Fruit fly (Drosophila melanogaster) whole organism, wandering third instar larva: ENCODE results near the gene srp.

Source experiments
- Abd-B ChIP-seq: fragments of >200 bp; optimal IDR thresholded peaks from 2 replicates; lab custom pipeline; 2017; ENCODE audit warnings: missing biosample characterization, missing genetic modification characterization
- CG32264 ChIP-seq: fragments of 200-800 bp; sonication (Bioruptor generic); optimal IDR thresholded peaks from 2 replicates; lab custom pipeline; 2016; ENCODE audit warnings: missing biosample characterization, missing genetic modification characterization
- CG9705 ChIP-seq: fragments of 200-800 bp; sonication (Bioruptor generic); optimal IDR thresholded peaks from 2 replicates; lab custom pipeline; 2018; ENCODE audit warnings: missing biosample characterization, mild to moderate bottlenecking, missing genetic modification characterization
- CrebA ChIP-seq: fragments of 200-800 bp; sonication (Bioruptor generic); optimal IDR thresholded peaks from 2 replicates; lab custom pipeline; 2016; ENCODE audit warnings: missing biosample characterization, mild to moderate bottlenecking, missing genetic modification characterization, borderline replicate concordance
- Dfd ChIP-seq: fragments of >200 bp; optimal IDR thresholded peaks from 2 replicates; lab custom pipeline; 2017; ENCODE audit warnings: missing biosample characterization, missing genetic modification characterization
- Dif ChIP-seq: fragments of 200-275, 200-300 bp; sonication (Bioruptor generic); optimal IDR thresholded peaks from 2 replicates; lab custom pipeline; 2018; ENCODE audit warnings: missing biosample characterization, missing genetic modification characterization; ENCODE audit not compliant: partially characterized antibody
- GATAd ChIP-seq: sonication (Bioruptor generic); optimal IDR thresholded peaks from 2 replicates; lab custom pipeline; 2016; ENCODE audit warnings: missing biosample characterization, missing genetic modification characterization
- HLH106 ChIP-seq: fragments of 200-800 bp; optimal IDR thresholded peaks from 3 replicates; lab custom pipeline; 2019; ENCODE audit warnings: missing biosample characterization, mild to moderate bottlenecking, missing genetic modification characterization, moderate library complexity
- Hnf4 ChIP-seq: fragments of 200-800 bp; sonication (Bioruptor generic); optimal IDR thresholded peaks from 2 replicates; lab custom pipeline; 2016; ENCODE audit warnings: missing biosample characterization, mild to moderate bottlenecking, missing genetic modification characterization
- Hr78 ChIP-seq: fragments of >200 bp; optimal IDR thresholded peaks from 2 replicates; lab custom pipeline; 2017; ENCODE audit warnings: missing biosample characterization, missing genetic modification characterization
- Hr83 ChIP-seq: fragments of 200-300 bp; sonication (Bioruptor generic); optimal IDR thresholded peaks from 2 replicates; lab custom pipeline; 2016; ENCODE audit warnings: missing biosample characterization, mild to moderate bottlenecking, missing genetic modification characterization, moderate library complexity; ENCODE audit not compliant: poor library complexity, severe bottlenecking
- Jra ChIP-seq: sonication (Bioruptor generic); optimal IDR thresholded peaks from 2 replicates; lab custom pipeline; 2016; ENCODE audit warnings: missing biosample characterization, missing genetic modification characterization
- Mio ChIP-seq: sonication (Bioruptor generic); optimal IDR thresholded peaks from 2 replicates; lab custom pipeline; 2016; ENCODE audit warnings: missing biosample characterization, missing genetic modification characterization
- Myc ChIP-seq: fragments of >200 bp; optimal IDR thresholded peaks from 2 replicates; lab custom pipeline; 2017
- N ChIP-seq: fragments of >200 bp; optimal IDR thresholded peaks from 2 replicates; lab custom pipeline; 2018; ENCODE audit warnings: missing biosample characterization, missing external identifiers, missing genetic modification characterization
- OdsH ChIP-seq: fragments of 200-800 bp; sonication (Bioruptor generic); optimal IDR thresholded peaks from 2 replicates; lab custom pipeline; 2016; ENCODE audit warnings: missing biosample characterization, mild to moderate bottlenecking, missing genetic modification characterization
- Rel ChIP-seq, 2 experiments: fragments of 200-800 bp; sonication (Bioruptor generic) in 1 of 2; optimal IDR thresholded peaks; 2 replicates in 1 of 2; 3 replicates in 1 of 2; lab custom pipeline; 2016 to 2019; ENCODE audit warnings: mild to moderate bottlenecking in 2 of 2, missing biosample characterization in 2 of 2, missing genetic modification characterization in 2 of 2, moderate library complexity in 1 of 2
- Sp1 ChIP-seq: fragments of 200-800 bp; sonication (Bioruptor generic); optimal IDR thresholded peaks from 3 replicates; lab custom pipeline; 2019; ENCODE audit warnings: missing biosample characterization, mild to moderate bottlenecking, missing genetic modification characterization, moderate library complexity
- Vsx2 ChIP-seq: fragments of 200-300, 225-300 bp; sonication (Bioruptor generic); optimal IDR thresholded peaks from 2 replicates; lab custom pipeline; 2018; ENCODE audit warnings: missing biosample characterization, missing genetic modification characterization; ENCODE audit not compliant: partially characterized antibody
- br ChIP-seq: fragments of 200-800 bp; sonication (Bioruptor generic); optimal IDR thresholded peaks from 2 replicates; lab custom pipeline; 2016; ENCODE audit warnings: missing biosample characterization, missing genetic modification characterization
- brk ChIP-seq: fragments of 200-800 bp; sonication (Bioruptor generic); optimal IDR thresholded peaks from 2 replicates; lab custom pipeline; 2016; ENCODE audit warnings: missing biosample characterization, mild to moderate bottlenecking, missing genetic modification characterization
- dl ChIP-seq, 2 experiments: fragments of 175-275, 200-275 bp in 1 of 2; fragments of 200-275 bp in 1 of 2; sonication (Bioruptor generic); optimal IDR thresholded peaks; lab custom pipeline; 2018; ENCODE audit warnings: mild to moderate bottlenecking in 2 of 2, missing biosample characterization in 2 of 2, missing genetic modification characterization in 2 of 2, moderate library complexity in 2 of 2; ENCODE audit not compliant: partially characterized antibody in 2 of 2, insufficient read depth in 1 of 2
- dmrt93B ChIP-seq: fragments of 200-800 bp; sonication (Bioruptor generic); optimal IDR thresholded peaks from 2 replicates; lab custom pipeline; 2018; ENCODE audit warnings: missing biosample characterization, mild to moderate bottlenecking, missing genetic modification characterization
- dsf ChIP-seq: sonication (Bioruptor generic); optimal IDR thresholded peaks from 2 replicates; lab custom pipeline; 2016; ENCODE audit warnings: missing biosample characterization, missing genetic modification characterization, borderline replicate concordance
- ey ChIP-seq: fragments of 200-800 bp; sonication (Bioruptor generic); optimal IDR thresholded peaks from 2 replicates; lab custom pipeline; 2016; ENCODE audit warnings: missing biosample characterization, missing genetic modification characterization
- foxo ChIP-seq, 2 experiments: fragments of 200-800 bp; sonication (Bioruptor generic); optimal IDR thresholded peaks; 2 replicates in 1 of 2; 3 replicates in 1 of 2; lab custom pipeline; 2016 to 2017; ENCODE audit warnings: missing biosample characterization in 2 of 2, missing genetic modification characterization in 2 of 2
- fru ChIP-seq: fragments of 200-800 bp; sonication (Bioruptor generic); optimal IDR thresholded peaks from 3 replicates; lab custom pipeline; 2016; ENCODE audit warnings: missing biosample characterization, mild to moderate bottlenecking, missing genetic modification characterization
- h ChIP-seq: fragments of 200-800 bp; sonication (Bioruptor generic); optimal IDR thresholded peaks from 3 replicates; lab custom pipeline; 2016; ENCODE audit warnings: missing biosample characterization, mild to moderate bottlenecking, missing genetic modification characterization
- jim ChIP-seq: fragments of 175-275, 200-325 bp; sonication (Bioruptor generic); optimal IDR thresholded peaks from 2 replicates; lab custom pipeline; 2016; ENCODE audit warnings: missing biosample characterization, mild to moderate bottlenecking, missing genetic modification characterization
- lola ChIP-seq: fragments of >200 bp; optimal IDR thresholded peaks from 2 replicates; lab custom pipeline; 2017; ENCODE audit warnings: missing biosample characterization, missing genetic modification characterization
- pan ChIP-seq: fragments of >200 bp; optimal IDR thresholded peaks from 2 replicates; lab custom pipeline; 2017
- psq ChIP-seq: fragments of 200-800 bp; sonication (Bioruptor generic); optimal IDR thresholded peaks from 3 replicates; lab custom pipeline; 2017; ENCODE audit warnings: missing biosample characterization, mild to moderate bottlenecking, missing genetic modification characterization, moderate library complexity
- rgr ChIP-seq: fragments of 200-800 bp; sonication (Bioruptor generic); optimal IDR thresholded peaks from 3 replicates; lab custom pipeline; 2016; ENCODE audit warnings: missing biosample characterization, mild to moderate bottlenecking, missing genetic modification characterization
- sage ChIP-seq: fragments of 200-800 bp; sonication (Bioruptor generic); optimal IDR thresholded peaks from 2 replicates; lab custom pipeline; 2016; ENCODE audit warnings: missing biosample characterization, mild to moderate bottlenecking, missing genetic modification characterization
- sv ChIP-seq: fragments of 200-800 bp; sonication (Bioruptor generic); optimal IDR thresholded peaks from 3 replicates; lab custom pipeline; 2016; ENCODE audit warnings: missing biosample characterization, missing genetic modification characterization
- tai ChIP-seq: sonication (Bioruptor generic); optimal IDR thresholded peaks from 2 replicates; lab custom pipeline; 2016; ENCODE audit warnings: missing biosample characterization, missing genetic modification characterization
- usp ChIP-seq: fragments of >200 bp; optimal IDR thresholded peaks from 2 replicates; lab custom pipeline; 2017; ENCODE audit warnings: missing biosample characterization, missing genetic modification characterization
- woc ChIP-seq: sonication (Bioruptor generic); optimal IDR thresholded peaks from 2 replicates; lab custom pipeline; 2016; ENCODE audit warnings: missing biosample characterization, mild to moderate bottlenecking, missing genetic modification characterization

The srp gene

dm6 chr3R:16042137-16042899, 56.4 kb downstream of the srp start:
- no peak for TF ChIP-seq dsf (GFP tag; lab: Kevin White, UChicago)
- TF ChIP-seq Jra = no peak
- no peak for TF ChIP-seq brk (GFP tag; lab: Kevin White, UChicago)
- peak; percentile 10 for TF ChIP-seq HLH106 (tag; lab: Kevin White, UChicago)
- TF ChIP-seq sv (GFP tag; lab: Kevin White, UChicago) = no peak
- peak in 1 of 2 experiments; percentile 12 for TF ChIP-seq foxo (GFP tag; optimal IDR thresholded peaks at IDR 0.05; lab: Kevin White, UChicago)
- TF ChIP-seq br (GFP tag; lab: Kevin White, UChicago) = no peak
- TF ChIP-seq tai (GFP tag; lab: Kevin White, UChicago) = no peak

- TF ChIP-seq Myc (lab: Kevin White, UChicago) (peak; percentile 19), Sp1 (GFP tag; lab: Kevin White, UChicago) (no peak)
Observed at dm6 chr3R:16042900-16043548, 57.1 kb downstream of the srp start, which contains the start of gene Jhbp4. TSS of gene Jhbp4 (plus strand) at chr3R:16043498.

- TF ChIP-seq jim (GFP tag; lab: Kevin White, UChicago) = no peak
- no peak for TF ChIP-seq Hr83 (GFP tag; lab: Kevin White, UChicago)
- no peak for TF ChIP-seq fru
- TF ChIP-seq rgr (GFP tag; lab: Kevin White, UChicago) = no peak
- TF ChIP-seq Rel (GFP tag; optimal IDR thresholded peaks at IDR 0.05; lab: Kevin White, UChicago) = no peak
- no peak for TF ChIP-seq Rel (tag; optimal IDR thresholded peaks at IDR 0.05; lab: Kevin White, UChicago)
- TF ChIP-seq usp (GFP tag; lab: Kevin White, UChicago) = no peak
- no peak for TF ChIP-seq Abd-B
- TF ChIP-seq CG32264 (GFP tag; lab: Kevin White, UChicago) = no peak
- no peak for TF ChIP-seq CG9705 (GFP tag; lab: Kevin White, UChicago)
- TF ChIP-seq Mio (GFP tag; lab: Kevin White, UChicago) = no peak
Observed at dm6 chr3R:16046030-16046429, 60.1 kb downstream of the srp start, which contains the start of gene Jhbp5. TSS of gene Jhbp5 (minus strand) at chr3R:16046130.

- TF ChIP-seq Hnf4 = no peak
- TF ChIP-seq sv (GFP tag; lab: Kevin White, UChicago) = peak; percentile 17
- no peak for TF ChIP-seq pan (lab: Kevin White, UChicago)
- peak; percentile 66 for TF ChIP-seq rgr (GFP tag; lab: Kevin White, UChicago)
- no peak for TF ChIP-seq CrebA (GFP tag; lab: Kevin White, UChicago)
- TF ChIP-seq dl (GFP tag; optimal IDR thresholded peaks at IDR 0.05; lab: Kevin White, UChicago; ENCODE audit: insufficient read depth in 1 of 2, partially characterized antibody in 2 of 2) = no peak
- TF ChIP-seq fru = peak; percentile 35
- TF ChIP-seq GATAd (GFP tag; lab: Kevin White, UChicago) = no peak
- TF ChIP-seq Hr78 = no peak
- no peak for TF ChIP-seq Rel (GFP tag; optimal IDR thresholded peaks at IDR 0.05; lab: Kevin White, UChicago)
- no peak for TF ChIP-seq Rel (tag; optimal IDR thresholded peaks at IDR 0.05; lab: Kevin White, UChicago)
- TF ChIP-seq jim (GFP tag; lab: Kevin White, UChicago) = no peak
- no peak for TF ChIP-seq lola
- TF ChIP-seq br (GFP tag; lab: Kevin White, UChicago) = peak; percentile 66
- no peak for TF ChIP-seq dsf (GFP tag; lab: Kevin White, UChicago)
- peak; percentile 8 for TF ChIP-seq CG9705 (GFP tag; lab: Kevin White, UChicago)
- TF ChIP-seq usp (GFP tag; lab: Kevin White, UChicago) = no peak
- TF ChIP-seq Jra = peak; percentile 42
- no peak for TF ChIP-seq dmrt93B (GFP tag; lab: Kevin White, UChicago)
- no peak for TF ChIP-seq Dif
- no peak for TF ChIP-seq tai (GFP tag; lab: Kevin White, UChicago)
- peak; percentile 55 for TF ChIP-seq ey (GFP tag; lab: Kevin White, UChicago)
- TF ChIP-seq Dfd (GFP tag; lab: Kevin White, UChicago) = no peak
- no peak for TF ChIP-seq Myc (lab: Kevin White, UChicago)
- no peak for TF ChIP-seq sage (GFP tag; lab: Kevin White, UChicago)
- TF ChIP-seq foxo (GFP tag; optimal IDR thresholded peaks at IDR 0.05; lab: Kevin White, UChicago) = peak in 1 of 2 experiments; percentile 69
- TF ChIP-seq psq (GFP tag; lab: Kevin White, UChicago) = peak; percentile 48
- peak; percentile 42 for TF ChIP-seq Sp1 (GFP tag; lab: Kevin White, UChicago)
- TF ChIP-seq N (GFP tag; lab: Kevin White, UChicago) = no peak
- peak; percentile 69 for TF ChIP-seq HLH106 (tag; lab: Kevin White, UChicago)
- TF ChIP-seq Abd-B = no peak
- no peak for TF ChIP-seq brk (GFP tag; lab: Kevin White, UChicago)
- TF ChIP-seq OdsH (GFP tag; lab: Kevin White, UChicago) = no peak
- TF ChIP-seq Vsx2 (GFP tag; lab: Kevin White, UChicago) = no peak
- no peak for TF ChIP-seq Mio (GFP tag; lab: Kevin White, UChicago)
- TF ChIP-seq CG32264 (GFP tag; lab: Kevin White, UChicago) = no peak
- TF ChIP-seq woc (GFP tag; lab: Kevin White, UChicago) = no peak
- TF ChIP-seq h (GFP tag; lab: Kevin White, UChicago) = peak; percentile 50
- no peak for TF ChIP-seq Hr83 (GFP tag; lab: Kevin White, UChicago)
Observed at dm6 chr3R:16049369-16049768, 63.4 kb downstream of the srp start, which contains the start of the genes IKKbeta and CG5013. TSS of gene IKKbeta (minus strand) at chr3R:16049421. TSS of gene CG5013 (plus strand) at chr3R:16049670.
